Worm (Caenorhabditis elegans) whole organism, L2 larva: Measurements from ENCODE around the gene F59A1.11.

ENCODE experiments used
- C34F6.9 ChIP-seq: fragments of 150-350 bp; optimal IDR thresholded peaks from 2 replicates; lab custom pipeline; 2014; ENCODE audit warnings: missing biosample characterization, missing genetic modification characterization
- F13H6.1 ChIP-seq: sonication (generic microtip); optimal IDR thresholded peaks from 2 replicates; lab custom pipeline; 2016; ENCODE audit warnings: missing genetic modification characterization, missing compliant biosample characterization
- R02D3.7 ChIP-seq: fragments of 150-350 bp; optimal IDR thresholded peaks from 2 replicates; lab custom pipeline; 2014; ENCODE audit warnings: missing biosample characterization, missing genetic modification characterization
- Y55F3AM.14 ChIP-seq: fragments of 200-800 bp; sonication (Bioruptor generic); optimal IDR thresholded peaks from 2 replicates; lab custom pipeline; 2018; ENCODE audit warnings: mild to moderate bottlenecking, missing genetic modification characterization, missing compliant biosample characterization
- ZK546.5 ChIP-seq: sonication (generic microtip); optimal IDR thresholded peaks from 2 replicates; lab custom pipeline; 2017; ENCODE audit warnings: missing biosample characterization, missing genetic modification characterization
- alr-1 ChIP-seq: fragments of 150-350 bp; optimal IDR thresholded peaks from 2 replicates; lab custom pipeline; 2014; ENCODE audit warnings: missing biosample characterization, missing genetic modification characterization
- aly-2 ChIP-seq: fragments of 150-350 bp; optimal IDR thresholded peaks from 2 replicates; lab custom pipeline; 2014; ENCODE audit warnings: missing biosample characterization, missing genetic modification characterization
- ama-1 ChIP-seq: fragments of 150-350 bp; optimal IDR thresholded peaks from 2 replicates; lab custom pipeline; 2018; ENCODE audit warnings: inconsistent platforms
- blmp-1 ChIP-seq: sonication (generic microtip); optimal IDR thresholded peaks from 2 replicates; lab custom pipeline; 2017; ENCODE audit warnings: missing genetic modification characterization, mild to moderate bottlenecking, missing compliant biosample characterization, antibody characterized with exemption, moderate library complexity; ENCODE audit not compliant: insufficient read depth
- ceh-16 ChIP-seq: fragments of 150-350 bp; optimal IDR thresholded peaks from 2 replicates; lab custom pipeline; 2014; ENCODE audit warnings: missing biosample characterization, missing genetic modification characterization
- ceh-82 ChIP-seq: fragments of 150-350 bp; optimal IDR thresholded peaks from 2 replicates; lab custom pipeline; 2014; ENCODE audit warnings: missing biosample characterization, missing genetic modification characterization
- crh-2 ChIP-seq: sonication (generic microtip); optimal IDR thresholded peaks from 2 replicates; lab custom pipeline; 2017; ENCODE audit warnings: missing biosample characterization, missing genetic modification characterization
- dmd-4 ChIP-seq: sonication (generic microtip); optimal IDR thresholded peaks from 2 replicates; lab custom pipeline; 2017; ENCODE audit warnings: missing biosample characterization, missing genetic modification characterization
- egl-27 ChIP-seq: sonication (generic microtip); optimal IDR thresholded peaks from 3 replicates; lab custom pipeline; 2017; ENCODE audit warnings: missing biosample characterization, missing genetic modification reagents, missing genetic modification characterization
- elt-1 ChIP-seq: fragments of 150-350 bp; optimal IDR thresholded peaks from 2 replicates; lab custom pipeline; 2014; ENCODE audit warnings: missing biosample characterization, missing genetic modification characterization
- fos-1 ChIP-seq: fragments of 150-350 bp; optimal IDR thresholded peaks from 2 replicates; lab custom pipeline; 2014; ENCODE audit warnings: missing biosample characterization, missing genetic modification characterization
- gmeb-1 ChIP-seq: fragments of 150-350 bp; optimal IDR thresholded peaks from 2 replicates; lab custom pipeline; 2014; ENCODE audit warnings: missing biosample characterization, missing genetic modification characterization
- lin-11 ChIP-seq: fragments of 150-350 bp; sonication (generic microtip); optimal IDR thresholded peaks from 2 replicates; lab custom pipeline; 2014; ENCODE audit warnings: missing biosample characterization, missing genetic modification characterization, inconsistent platforms, mixed read lengths
- lin-39 ChIP-seq: fragments of 150-350 bp; optimal IDR thresholded peaks from 2 replicates; lab custom pipeline; 2014; ENCODE audit warnings: missing biosample characterization, missing genetic modification reagents, missing genetic modification characterization
- lsy-2 ChIP-seq, 2 experiments: fragments of 150-350 bp in 1 of 2; sonication (generic microtip) in 1 of 2; optimal IDR thresholded peaks; 2 replicates each; lab custom pipeline; 2014 to 2017; ENCODE audit warnings: missing biosample characterization in 2 of 2, missing genetic modification characterization in 2 of 2
- mab-5 ChIP-seq: fragments of 150-350 bp; optimal IDR thresholded peaks from 2 replicates; lab custom pipeline; 2014; ENCODE audit warnings: missing biosample characterization, missing genetic modification characterization
- mbf-1 ChIP-seq: sonication (generic microtip); optimal IDR thresholded peaks from 2 replicates; lab custom pipeline; 2017; ENCODE audit warnings: missing biosample characterization, missing genetic modification characterization
- mdl-1 ChIP-seq, 2 experiments: fragments of 150-350 bp in 1 of 2; sonication (generic microtip) in 1 of 2; optimal IDR thresholded peaks; 2 replicates each; lab custom pipeline; 2017; ENCODE audit warnings: missing biosample characterization in 2 of 2, missing genetic modification characterization in 2 of 2
- nhr-11 ChIP-seq: fragments of 150-350 bp; optimal IDR thresholded peaks from 2 replicates; lab custom pipeline; 2014; ENCODE audit warnings: missing biosample characterization, missing genetic modification characterization
- nhr-12 ChIP-seq: fragments of 150-350 bp; optimal IDR thresholded peaks from 2 replicates; lab custom pipeline; 2014; ENCODE audit warnings: missing biosample characterization, missing genetic modification characterization
- nhr-129 ChIP-seq: fragments of 150-350 bp; optimal IDR thresholded peaks from 2 replicates; lab custom pipeline; 2014; ENCODE audit warnings: missing biosample characterization, missing genetic modification characterization
- nhr-21 ChIP-seq: fragments of 150-350 bp; optimal IDR thresholded peaks from 2 replicates; lab custom pipeline; 2014; ENCODE audit warnings: missing biosample characterization, missing genetic modification characterization
- nhr-23 ChIP-seq: fragments of 150-350 bp; optimal IDR thresholded peaks from 2 replicates; lab custom pipeline; 2014; ENCODE audit warnings: missing biosample characterization, missing genetic modification reagents, missing genetic modification characterization
- nhr-25 ChIP-seq: fragments of 150-350 bp; sonication (generic microtip); optimal IDR thresholded peaks from 3 replicates; lab custom pipeline; 2014; ENCODE audit warnings: missing biosample characterization, missing genetic modification characterization
- nhr-6 ChIP-seq: fragments of 150-350 bp; optimal IDR thresholded peaks from 2 replicates; lab custom pipeline; 2014; ENCODE audit warnings: missing biosample characterization, missing genetic modification characterization
- peb-1 ChIP-seq: fragments of 150-350 bp; optimal IDR thresholded peaks from 2 replicates; lab custom pipeline; 2014; ENCODE audit warnings: missing biosample characterization, missing genetic modification characterization
- sem-4 ChIP-seq: fragments of 150-350 bp; optimal IDR thresholded peaks from 2 replicates; lab custom pipeline; 2014; ENCODE audit warnings: missing biosample characterization, missing genetic modification reagents, missing genetic modification characterization
- skn-1 ChIP-seq: sonication (generic microtip); optimal IDR thresholded peaks from 2 replicates; lab custom pipeline; 2017; ENCODE audit warnings: missing biosample characterization, missing genetic modification characterization
- sma-3 ChIP-seq: sonication (generic microtip); optimal IDR thresholded peaks from 2 replicates; lab custom pipeline; 2016; ENCODE audit warnings: missing genetic modification reagents, missing genetic modification characterization, missing compliant biosample characterization
- sma-9 ChIP-seq, 2 experiments: fragments of 150-350 bp in 1 of 2; sonication (generic microtip) in 1 of 2; optimal IDR thresholded peaks; 2 replicates each; lab custom pipeline; 2014 to 2016; ENCODE audit warnings: missing genetic modification characterization in 2 of 2, mild to moderate bottlenecking in 1 of 2, missing biosample characterization in 1 of 2, missing compliant biosample characterization in 1 of 2, missing genetic modification reagents in 1 of 2, moderate library complexity in 1 of 2
- snpc-4 ChIP-seq: fragments of 150-350 bp; optimal IDR thresholded peaks from 2 replicates; lab custom pipeline; 2014; ENCODE audit warnings: missing biosample characterization, missing genetic modification characterization
- unc-55 ChIP-seq: fragments of 150-350 bp; sonication (generic microtip); optimal IDR thresholded peaks from 3 replicates; lab custom pipeline; 2014; ENCODE audit warnings: missing biosample characterization, missing genetic modification reagents, missing genetic modification characterization
- unc-62 ChIP-seq: fragments of 150-350 bp; optimal IDR thresholded peaks from 2 replicates; lab custom pipeline; 2014; ENCODE audit warnings: missing biosample characterization, missing genetic modification reagents, missing genetic modification characterization
- zag-1 ChIP-seq: fragments of 150-350 bp; optimal IDR thresholded peaks from 2 replicates; lab custom pipeline; 2014; ENCODE audit warnings: missing biosample characterization, missing genetic modification characterization
- ztf-1 ChIP-seq: fragments of 200-800 bp; sonication (Bioruptor generic); conservative IDR thresholded peaks from 2 replicates; pipeline ENCODE4 v1.3.6; 2022; ENCODE audit warnings: missing genetic modification characterization, missing compliant biosample characterization
- ztf-11 ChIP-seq: sonication (generic microtip); optimal IDR thresholded peaks from 2 replicates; lab custom pipeline; 2017; ENCODE audit warnings: missing biosample characterization, missing genetic modification characterization
- ztf-4 ChIP-seq: fragments of 150-350 bp; optimal IDR thresholded peaks from 2 replicates; lab custom pipeline; 2014; ENCODE audit warnings: missing biosample characterization, missing genetic modification characterization

The F59A1.11 gene

ce11 chrV:17667676-17668075 is 1.9 kb upstream of the F59A1.11 start, which contains the start of gene F59A1.12:
Gene F59A1.12, minus strand, starts transcription at chrV:17667776.
- no peak for TF ChIP-seq nhr-25
- TF ChIP-seq ztf-4 (tag; lab: Kevin White, UChicago), result no peak
- no peak for TF ChIP-seq skn-1 (tag; lab: Kevin White, UChicago)
- TF ChIP-seq C34F6.9, result no peak
- no peak for TF ChIP-seq nhr-12
- no peak for TF ChIP-seq unc-62 (GFP tag; lab: Kevin White, UChicago)
- no peak for TF ChIP-seq nhr-23
- no peak for TF ChIP-seq F13H6.1
- TF ChIP-seq ztf-1 (GFP tag; lab: Robert Waterston, UW), result no peak
- TF ChIP-seq ztf-11 (tag; lab: Kevin White, UChicago), result no peak
- TF ChIP-seq nhr-21, result no peak
- no peak for TF ChIP-seq egl-27 (tag; lab: Kevin White, UChicago)
- TF ChIP-seq ceh-16 (tag; lab: Kevin White, UChicago), result no peak
- no peak for TF ChIP-seq nhr-129 (tag; lab: Kevin White, UChicago)
- no peak for TF ChIP-seq snpc-4 (tag; lab: Kevin White, UChicago)
- TF ChIP-seq Y55F3AM.14 (GFP tag; lab: Kevin White, UChicago), result no peak
- no peak for TF ChIP-seq alr-1
- TF ChIP-seq zag-1 (tag; lab: Kevin White, UChicago), result no peak
- no peak for TF ChIP-seq blmp-1 (tag; lab: Kevin White, UChicago)
- TF ChIP-seq fos-1 (tag; lab: Kevin White, UChicago), result no peak

- TF ChIP-seq unc-55 (no peak), alr-1 (no peak), unc-62 (GFP tag; lab: Kevin White, UChicago) (no peak), R02D3.7 (tag; lab: Kevin White, UChicago) (no peak), nhr-129 (tag; lab: Kevin White, UChicago) (no peak), zag-1 (tag; lab: Kevin White, UChicago) (no peak), peb-1 (tag; lab: Kevin White, UChicago) (no peak), ZK546.5 (tag; lab: Kevin White, UChicago) (no peak), elt-1 (tag; lab: Kevin White, UChicago) (no peak), nhr-25 (no peak), lin-39 (tag; lab: Kevin White, UChicago) (no peak), mab-5 (no peak), C34F6.9 (no peak), Y55F3AM.14 (GFP tag; lab: Kevin White, UChicago) (no peak), snpc-4 (tag; lab: Kevin White, UChicago) (no peak), nhr-6 (no peak), sem-4 (tag; lab: Kevin White, UChicago) (no peak)
These were observed 1.4 kb downstream of the F59A1.11 start for ce11 chrV:17664367-17664766.

- TF ChIP-seq alr-1 (no peak), sma-9 (GFP tag; optimal IDR thresholded peaks at IDR 0.05; lab: Kevin White, UChicago) (peak; percentile 70), sma-9 (tag; optimal IDR thresholded peaks at IDR 0.05; lab: Kevin White, UChicago) (no peak), fos-1 (tag; lab: Kevin White, UChicago) (peak; percentile 83), crh-2 (tag; lab: Kevin White, UChicago) (peak; percentile 35)
These were observed 3.5 kb downstream of the F59A1.11 start for ce11 chrV:17662260-17662659.

- TF ChIP-seq ztf-11 (tag; lab: Kevin White, UChicago) (no peak), alr-1 (no peak), mdl-1 (tag; optimal IDR thresholded peaks at IDR 0.05; lab: Kevin White, UChicago) (no peak), lsy-2 (tag; optimal IDR thresholded peaks at IDR 0.05; lab: Kevin White, UChicago) (no peak), nhr-6 (no peak)
These were observed 5.8 kb downstream of the F59A1.11 start, which contains the start of gene dgat-2 for ce11 chrV:17660003-17660402. Gene dgat-2, plus strand, starts transcription at chrV:17660303.

ce11 chrV:17659228-17659627 is 6.6 kb downstream of the F59A1.11 start, which contains the start of gene fbxa-108:
Gene fbxa-108, minus strand, starts transcription at chrV:17659385.
- TF ChIP-seq ZK546.5 (tag; lab: Kevin White, UChicago) (no peak), nhr-12 (no peak), lin-39 (tag; lab: Kevin White, UChicago) (no peak), elt-1 (tag; lab: Kevin White, UChicago) (no peak), crh-2 (tag; lab: Kevin White, UChicago) (peak; percentile 85), ceh-82 (no peak), ztf-4 (tag; lab: Kevin White, UChicago) (no peak), sem-4 (tag; lab: Kevin White, UChicago) (no peak), ceh-16 (tag; lab: Kevin White, UChicago) (no peak), R02D3.7 (tag; lab: Kevin White, UChicago) (no peak), gmeb-1 (peak; percentile 54), nhr-23 (no peak), fos-1 (tag; lab: Kevin White, UChicago) (peak; percentile 94), lin-11 (tag; lab: Kevin White, UChicago) (no peak), ztf-1 (GFP tag; lab: Robert Waterston, UW) (no peak), nhr-11 (tag; lab: Kevin White, UChicago) (no peak), nhr-21 (no peak), nhr-25 (no peak), nhr-129 (tag; lab: Kevin White, UChicago) (no peak), F13H6.1 (peak; percentile 48), unc-62 (GFP tag; lab: Kevin White, UChicago) (no peak), ama-1 (lab: Kevin White, UChicago) (no peak), dmd-4 (tag; lab: Kevin White, UChicago) (no peak), alr-1 (no peak), nhr-6 (no peak), sma-3 (GFP tag; lab: Kevin White, UChicago) (peak; percentile 43), zag-1 (tag; lab: Kevin White, UChicago) (no peak), mdl-1 (tag; optimal IDR thresholded peaks at IDR 0.05; lab: Kevin White, UChicago) (no peak), aly-2 (tag; lab: Kevin White, UChicago) (no peak), mbf-1 (tag; lab: Kevin White, UChicago) (no peak)
